Worm (Caenorhabditis elegans) whole organism, young adult: ENCODE data around the gene ZK666.4.

Source experiments
- F57A8.1 ChIP-seq: fragments of 200-800 bp; sonication (Bioruptor generic); optimal IDR thresholded peaks from 2 replicates; lab custom pipeline; 2018; ENCODE audit warnings: mild to moderate bottlenecking, missing genetic modification characterization, moderate library complexity, missing compliant biosample characterization
- ama-1 ChIP-seq, 3 experiments: fragments of 150-350 bp in 1 of 3; sonication (generic microtip) in 2 of 3; optimal IDR thresholded peaks; 2 replicates each; lab custom pipeline; 2014 to 2018; ENCODE audit warnings: missing biosample characterization in 2 of 3, missing genetic modification characterization in 2 of 3, missing genetic modification reagents in 2 of 3
- cebp-2 ChIP-seq: fragments of 200-800 bp; sonication (Bioruptor generic); IDR thresholded peaks from 2 replicates; pipeline ENCODE4 v1.3.6; 2022; ENCODE audit warnings: missing genetic modification characterization, missing compliant biosample characterization
- ets-4 ChIP-seq: fragments of 200-800 bp; sonication (Bioruptor generic); optimal IDR thresholded peaks from 2 replicates; lab custom pipeline; 2018; ENCODE audit warnings: mild to moderate bottlenecking, missing genetic modification characterization, missing compliant biosample characterization
- him-1 ChIP-seq: sonication (generic microtip); optimal IDR thresholded peaks from 2 replicates; lab custom pipeline; 2016; ENCODE audit warnings: missing genotype, missing genetic modification reagents, missing genetic modification characterization, missing compliant biosample characterization
- hlh-12 ChIP-seq: sonication (generic microtip); optimal IDR thresholded peaks from 2 replicates; lab custom pipeline; 2016; ENCODE audit warnings: missing genetic modification characterization, missing compliant biosample characterization
- nhr-179 ChIP-seq: sonication (generic microtip); optimal IDR thresholded peaks from 2 replicates; lab custom pipeline; 2016; ENCODE audit warnings: mild to moderate bottlenecking, missing genetic modification characterization, missing compliant biosample characterization
- sea-2 ChIP-seq: fragments of 200-800 bp; sonication (Bioruptor generic); IDR thresholded peaks from 2 replicates; pipeline ENCODE4 v1.3.6; 2022; ENCODE audit warnings: missing genetic modification characterization, missing compliant biosample characterization
- sptf-2 ChIP-seq: fragments of 200-800 bp; sonication (Bioruptor generic); optimal IDR thresholded peaks from 2 replicates; lab custom pipeline; 2018; ENCODE audit warnings: mild to moderate bottlenecking, missing genetic modification characterization, missing compliant biosample characterization
- unc-130 ChIP-seq: sonication (generic microtip); optimal IDR thresholded peaks from 2 replicates; lab custom pipeline; 2016; ENCODE audit warnings: missing genetic modification reagents, missing genetic modification characterization, missing compliant biosample characterization
- unc-62 ChIP-seq: fragments of 150-350 bp; optimal IDR thresholded peaks from 2 replicates; lab custom pipeline; 2014; ENCODE audit warnings: missing biosample characterization, missing genetic modification reagents, missing genetic modification characterization
- zfh-2 ChIP-seq: fragments of 200-800 bp; sonication (Bioruptor generic); conservative IDR thresholded peaks from 2 replicates; pipeline ENCODE4 v1.3.6; 2022; ENCODE audit warnings: missing genetic modification reagents, missing genetic modification characterization, missing compliant biosample characterization

DNA sequence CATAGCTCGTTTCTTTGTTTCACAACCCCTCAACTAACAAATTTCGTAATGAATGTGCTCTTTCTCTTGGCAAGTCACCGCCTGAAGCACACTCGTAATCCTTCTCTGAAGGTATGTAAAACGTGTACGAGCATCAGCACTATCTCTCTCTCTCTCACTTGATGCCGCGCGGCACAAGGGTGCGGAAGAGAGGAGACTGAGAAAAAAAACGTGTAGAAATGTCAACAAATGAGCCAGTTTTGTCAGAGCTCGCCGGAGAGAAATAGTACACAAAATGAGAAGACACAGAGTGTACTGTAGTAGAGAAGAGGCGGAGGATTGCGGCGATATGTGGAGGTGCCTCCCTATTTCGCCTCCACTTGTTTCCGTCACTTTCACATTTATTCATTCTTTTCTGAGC, 33.2 kb downstream of the ZK666.4 start, which contains the start of gene F59B10.3:
- TF ChIP-seq nhr-179 = no peak
- no peak for TF ChIP-seq ets-4 (GFP tag; lab: Kevin White, UChicago)
- no peak for TF ChIP-seq hlh-12 (tag; lab: Kevin White, UChicago)
- TF ChIP-seq cebp-2 (GFP tag; lab: Robert Waterston, UW) = no peak
- no peak for TF ChIP-seq ama-1 (optimal IDR thresholded peaks at IDR 0.05; lab: Kevin White, UChicago)
- TF ChIP-seq ama-1 (GFP tag; optimal IDR thresholded peaks at IDR 0.05; lab: Kevin White, UChicago) = no peak
- no peak for TF ChIP-seq sea-2
- no peak for TF ChIP-seq sptf-2 (GFP tag; lab: Kevin White, UChicago)
- no peak for TF ChIP-seq unc-130 (GFP tag; lab: Kevin White, UChicago)
- no peak for TF ChIP-seq F57A8.1
- TF ChIP-seq him-1 (tag; lab: Kevin White, UChicago) = no peak
- TF ChIP-seq zfh-2 = no peak
- no peak for TF ChIP-seq unc-62 (GFP tag; lab: Kevin White, UChicago)
